Worm (Caenorhabditis elegans) whole organism, mixed stage, embryonic: ENCODE measurements around the gene rpl-36.A.
A peak's percentile ranks its signal among the peaks of the same experiment; 100 is the strongest.
"Not testable (repeated sequence)": the region's sequence is repeated elsewhere in the genome, so short reads cannot be mapped to it uniquely, and the experiment has no call there.

ENCODE experiments used
- M03D4.4 ChIP-seq: sonication (generic microtip); optimal IDR thresholded peaks from 2 replicates; lab custom pipeline; 2017; ENCODE audit warnings: mild to moderate bottlenecking, missing genetic modification characterization, missing compliant biosample characterization
- bed-3 ChIP-seq: fragments of 200-800 bp; sonication (Bioruptor generic); optimal IDR thresholded peaks from 3 replicates; lab custom pipeline; 2018; ENCODE audit warnings: mild to moderate bottlenecking, missing genetic modification characterization, moderate library complexity, missing compliant biosample characterization
- blmp-1 ChIP-seq: fragments of 150-350 bp; optimal IDR thresholded peaks from 2 replicates; lab custom pipeline; 2014; ENCODE audit warnings: missing biosample characterization, missing genetic modification characterization
- ceh-39 ChIP-seq: fragments of 150-350 bp; optimal IDR thresholded peaks from 2 replicates; lab custom pipeline; 2014; ENCODE audit warnings: missing biosample characterization, missing genetic modification characterization
- ceh-43 ChIP-seq: fragments of 200-800 bp; sonication (Bioruptor generic); optimal IDR thresholded peaks from 2 replicates; lab custom pipeline; 2018; ENCODE audit warnings: mild to moderate bottlenecking, missing genetic modification characterization, moderate library complexity, missing compliant biosample characterization
- ceh-83 ChIP-seq: fragments of 200-800 bp; sonication (Bioruptor generic); optimal IDR thresholded peaks from 2 replicates; lab custom pipeline; 2018; ENCODE audit warnings: mild to moderate bottlenecking, missing genetic modification characterization, missing compliant biosample characterization
- ces-1 ChIP-seq: fragments of 150-350 bp; optimal IDR thresholded peaks from 2 replicates; lab custom pipeline; 2014; ENCODE audit warnings: missing biosample characterization, missing genetic modification reagents, missing genetic modification characterization
- cnd-1 ChIP-seq: fragments of 200-800 bp; sonication (Bioruptor generic); optimal IDR thresholded peaks from 2 replicates; lab custom pipeline; 2018; ENCODE audit warnings: mild to moderate bottlenecking, missing genetic modification characterization, missing compliant biosample characterization
- drap-1 ChIP-seq: fragments of 200-800 bp; sonication (Bioruptor generic); optimal IDR thresholded peaks from 3 replicates; lab custom pipeline; 2018; ENCODE audit warnings: mild to moderate bottlenecking, missing genetic modification characterization, missing compliant biosample characterization
- elt-1 ChIP-seq: sonication (generic microtip); optimal IDR thresholded peaks from 2 replicates; lab custom pipeline; 2017; ENCODE audit warnings: missing genetic modification characterization, mild to moderate bottlenecking, missing compliant biosample characterization, antibody characterized with exemption, moderate library complexity, borderline replicate concordance; ENCODE audit not compliant: insufficient read depth
- elt-3 ChIP-seq: fragments of 150-350 bp; optimal IDR thresholded peaks from 2 replicates; lab custom pipeline; 2014; ENCODE audit warnings: missing biosample characterization, missing genetic modification characterization
- flh-1 ChIP-seq: fragments of 200-800 bp; sonication (Bioruptor generic); optimal IDR thresholded peaks from 2 replicates; lab custom pipeline; 2018; ENCODE audit warnings: mild to moderate bottlenecking, missing genetic modification characterization, moderate library complexity, missing compliant biosample characterization
- ham-2 ChIP-seq: fragments of 200-800 bp; sonication (Bioruptor generic); optimal IDR thresholded peaks from 2 replicates; lab custom pipeline; 2018; ENCODE audit warnings: mild to moderate bottlenecking, missing genetic modification characterization, missing compliant biosample characterization
- hlh-1 ChIP-seq: fragments of 150-350 bp; optimal IDR thresholded peaks from 2 replicates; lab custom pipeline; 2014; ENCODE audit warnings: missing biosample characterization, missing genetic modification reagents, missing genetic modification characterization
- lin-13 ChIP-seq: fragments of 150-350 bp; optimal IDR thresholded peaks from 2 replicates; lab custom pipeline; 2014; ENCODE audit warnings: missing biosample characterization, missing genetic modification characterization
- lin-32 ChIP-seq: fragments of 200-800 bp; sonication (Bioruptor generic); optimal IDR thresholded peaks from 2 replicates; lab custom pipeline; 2018; ENCODE audit warnings: mild to moderate bottlenecking, missing genetic modification characterization, missing compliant biosample characterization
- lsy-2 ChIP-seq: fragments of 150-350 bp; optimal IDR thresholded peaks from 2 replicates; lab custom pipeline; 2014; ENCODE audit warnings: missing biosample characterization, missing genetic modification characterization
- mab-5 ChIP-seq: fragments of 150-350 bp; optimal IDR thresholded peaks from 2 replicates; lab custom pipeline; 2014; ENCODE audit warnings: missing biosample characterization, missing genetic modification characterization
- mep-1 ChIP-seq: fragments of 150-350 bp; optimal IDR thresholded peaks from 2 replicates; lab custom pipeline; 2017; ENCODE audit warnings: missing biosample characterization, missing genetic modification reagents, missing genetic modification characterization, inconsistent platforms
- mls-2 ChIP-seq: sonication (generic microtip); optimal IDR thresholded peaks from 2 replicates; lab custom pipeline; 2016; ENCODE audit warnings: mild to moderate bottlenecking, missing genetic modification characterization, moderate library complexity, missing compliant biosample characterization
- nhr-12 ChIP-seq: fragments of 150-350 bp; optimal IDR thresholded peaks from 2 replicates; lab custom pipeline; 2014; ENCODE audit warnings: missing biosample characterization, missing genetic modification characterization
- nhr-2 ChIP-seq: fragments of 150-350 bp; optimal IDR thresholded peaks from 2 replicates; lab custom pipeline; 2014; ENCODE audit warnings: missing biosample characterization, missing genetic modification characterization
- nhr-237 ChIP-seq: fragments of 150-350 bp; optimal IDR thresholded peaks from 2 replicates; lab custom pipeline; 2014; ENCODE audit warnings: missing biosample characterization, missing genetic modification characterization
- nhr-28 ChIP-seq: fragments of 150-350 bp; optimal IDR thresholded peaks from 2 replicates; lab custom pipeline; 2014; ENCODE audit warnings: missing biosample characterization, missing genetic modification characterization
- nhr-76 ChIP-seq: sonication (generic microtip); optimal IDR thresholded peaks from 2 replicates; lab custom pipeline; 2017; ENCODE audit warnings: missing biosample characterization, missing genetic modification characterization
- pha-4 ChIP-seq: fragments of 150-350 bp; optimal IDR thresholded peaks from 2 replicates; lab custom pipeline; 2018; ENCODE audit warnings: missing biosample characterization, missing genetic modification reagents, missing genetic modification characterization
- sem-2 ChIP-seq: fragments of 200-800 bp; sonication (Bioruptor generic); optimal IDR thresholded peaks from 2 replicates; lab custom pipeline; 2018; ENCODE audit warnings: mild to moderate bottlenecking, missing genetic modification characterization, missing compliant biosample characterization
- snpc-4 ChIP-seq: fragments of 150-350 bp; optimal IDR thresholded peaks from 2 replicates; lab custom pipeline; 2014; ENCODE audit warnings: missing biosample characterization, missing genetic modification characterization
- sptf-1 ChIP-seq: sonication (generic microtip); optimal IDR thresholded peaks from 2 replicates; lab custom pipeline; 2017; ENCODE audit warnings: mild to moderate bottlenecking, missing genetic modification characterization, moderate library complexity, missing compliant biosample characterization
- tbx-8 ChIP-seq: fragments of 200-800 bp; sonication (Bioruptor generic); optimal IDR thresholded peaks from 2 replicates; lab custom pipeline; 2018; ENCODE audit warnings: mild to moderate bottlenecking, missing genetic modification characterization, moderate library complexity, missing compliant biosample characterization
- unc-120 ChIP-seq: sonication (generic microtip); optimal IDR thresholded peaks from 2 replicates; lab custom pipeline; 2017; ENCODE audit warnings: missing genetic modification characterization, missing compliant biosample characterization; ENCODE audit not compliant: poor library complexity, severe bottlenecking
- unc-39 ChIP-seq: fragments of 150-350 bp; optimal IDR thresholded peaks from 2 replicates; lab custom pipeline; 2014; ENCODE audit warnings: missing biosample characterization, missing genetic modification characterization
- unc-62 ChIP-seq: fragments of 150-350 bp; optimal IDR thresholded peaks from 2 replicates; lab custom pipeline; 2014; ENCODE audit warnings: missing biosample characterization, missing genetic modification reagents, missing genetic modification characterization
- zip-8 ChIP-seq: fragments of 150-350 bp; optimal IDR thresholded peaks from 2 replicates; lab custom pipeline; 2014; ENCODE audit warnings: missing biosample characterization, missing genetic modification characterization
- ztf-11 ChIP-seq: fragments of 150-350 bp; optimal IDR thresholded peaks from 2 replicates; lab custom pipeline; 2014; ENCODE audit warnings: missing biosample characterization, missing genetic modification characterization

rpl-36.A gene

DNA sequence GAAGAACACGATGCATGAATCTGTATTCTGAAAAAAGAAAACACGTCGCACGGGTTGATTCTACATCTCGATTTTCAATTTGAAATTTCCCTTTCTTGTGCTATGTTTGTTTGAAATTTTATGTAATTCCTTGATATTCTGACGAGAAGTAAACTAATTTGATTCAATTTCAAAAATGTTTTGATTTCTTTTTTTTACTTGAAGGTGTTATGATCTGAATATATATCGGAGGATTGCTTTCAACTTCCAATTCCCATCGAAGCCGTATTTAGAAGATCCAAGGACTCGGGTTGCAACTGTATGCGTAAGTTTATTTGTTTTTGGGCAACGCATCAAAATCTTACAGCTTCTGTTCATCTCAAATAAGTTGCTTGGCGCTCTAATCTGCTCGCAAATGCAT lies 30.4 kb upstream of the rpl-36.A start, which contains the start of gene F40F8.1:
F40F8.1 (plus strand) TSS at position 301 of the 400 bp plus-strand sequence.
- TF ChIP-seq ztf-11 (tag; lab: Kevin White, UChicago): no peak

DNA sequence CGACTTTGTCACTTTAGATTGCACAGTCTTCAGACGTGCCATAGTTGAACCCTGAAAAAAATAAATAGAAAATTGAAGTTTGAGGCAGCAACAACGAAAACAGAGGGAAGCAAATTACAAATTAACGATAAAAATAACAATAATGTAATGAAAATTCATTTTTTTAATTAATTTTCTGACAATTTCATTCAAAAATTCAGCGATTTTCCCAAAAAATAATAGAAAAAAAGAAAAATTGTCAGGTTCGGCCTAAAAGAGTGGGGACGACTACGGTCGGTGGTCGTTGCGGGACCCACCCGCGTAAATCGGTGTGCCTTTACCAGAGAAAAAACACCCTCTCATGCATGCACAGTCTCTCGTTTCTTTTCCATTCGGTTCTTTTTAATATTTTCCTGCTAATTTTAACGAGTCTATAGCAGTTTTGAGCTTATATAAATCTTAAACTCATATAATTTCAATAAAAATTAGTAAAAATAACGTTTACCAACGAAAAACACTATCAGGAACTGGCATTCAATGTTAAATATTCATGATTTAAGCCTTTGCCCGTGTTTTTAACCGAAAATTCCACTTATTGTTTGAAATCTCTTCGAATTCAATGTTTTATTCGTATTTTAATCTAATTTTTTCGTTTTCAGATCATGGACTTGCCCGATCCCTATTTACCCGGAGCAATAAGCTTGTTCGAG lies 29.5 kb upstream of the rpl-36.A start, which contains the start of the genes rps-9 and lsm-1:
rps-9 (minus strand) TSS at position 51 of the 689 bp plus-strand sequence.
lsm-1 (plus strand) TSS at position 639 of the 689 bp plus-strand sequence.
- peak; percentile 44 for TF ChIP-seq ces-1 (GFP tag; lab: Kevin White, UChicago)
- TF ChIP-seq ztf-11 (tag; lab: Kevin White, UChicago): no peak
- TF ChIP-seq nhr-2 (tag; lab: Kevin White, UChicago): no peak
- peak; percentile 95 for TF ChIP-seq lsy-2 (tag; lab: Kevin White, UChicago)
- no peak for TF ChIP-seq zip-8
- no peak for TF ChIP-seq unc-62 (GFP tag; lab: Kevin White, UChicago)
- no peak for TF ChIP-seq blmp-1
- TF ChIP-seq unc-39 (tag; lab: Kevin White, UChicago): no peak
- no peak for TF ChIP-seq unc-120 (tag; lab: Kevin White, UChicago)
- peak; percentile 46 for TF ChIP-seq mep-1 (tag; lab: Kevin White, UChicago)
- TF ChIP-seq M03D4.4 (tag; lab: Kevin White, UChicago): no peak
- TF ChIP-seq pha-4 (tag; lab: Kevin White, UChicago): no peak
- no peak for TF ChIP-seq lin-32 (GFP tag; lab: Kevin White, UChicago)
- no peak for TF ChIP-seq elt-3 (tag; lab: Kevin White, UChicago)
- no peak for TF ChIP-seq lin-13 (tag; lab: Kevin White, UChicago)
- TF ChIP-seq drap-1 (GFP tag; lab: Kevin White, UChicago): no peak
- TF ChIP-seq cnd-1 (tag; lab: Kevin White, UChicago): no peak
- no peak for TF ChIP-seq mls-2 (tag; lab: Kevin White, UChicago)
- no peak for TF ChIP-seq ceh-39 (tag; lab: Kevin White, UChicago)
- TF ChIP-seq mab-5 (tag; lab: Kevin White, UChicago): no peak
- TF ChIP-seq nhr-76 (tag; lab: Kevin White, UChicago): no peak
- no peak for TF ChIP-seq ham-2 (GFP tag; lab: Kevin White, UChicago)
- TF ChIP-seq bed-3 (GFP tag; lab: Kevin White, UChicago): no peak
- TF ChIP-seq ceh-43: no peak
- no peak for TF ChIP-seq tbx-8
- TF ChIP-seq sem-2 (GFP tag; lab: Kevin White, UChicago): no peak
- TF ChIP-seq nhr-28 (tag; lab: Kevin White, UChicago): no peak
- no peak for TF ChIP-seq snpc-4 (tag; lab: Kevin White, UChicago)
- TF ChIP-seq nhr-12: no peak
- no peak for TF ChIP-seq sptf-1 (tag; lab: Kevin White, UChicago)
- TF ChIP-seq nhr-237: peak; percentile 50
- TF ChIP-seq elt-1 (tag; lab: Kevin White, UChicago): no peak
- no peak for TF ChIP-seq flh-1 (GFP tag; lab: Kevin White, UChicago)
- no peak for TF ChIP-seq ceh-83
- TF ChIP-seq hlh-1 (tag; lab: Kevin White, UChicago): peak; percentile 11

DNA sequence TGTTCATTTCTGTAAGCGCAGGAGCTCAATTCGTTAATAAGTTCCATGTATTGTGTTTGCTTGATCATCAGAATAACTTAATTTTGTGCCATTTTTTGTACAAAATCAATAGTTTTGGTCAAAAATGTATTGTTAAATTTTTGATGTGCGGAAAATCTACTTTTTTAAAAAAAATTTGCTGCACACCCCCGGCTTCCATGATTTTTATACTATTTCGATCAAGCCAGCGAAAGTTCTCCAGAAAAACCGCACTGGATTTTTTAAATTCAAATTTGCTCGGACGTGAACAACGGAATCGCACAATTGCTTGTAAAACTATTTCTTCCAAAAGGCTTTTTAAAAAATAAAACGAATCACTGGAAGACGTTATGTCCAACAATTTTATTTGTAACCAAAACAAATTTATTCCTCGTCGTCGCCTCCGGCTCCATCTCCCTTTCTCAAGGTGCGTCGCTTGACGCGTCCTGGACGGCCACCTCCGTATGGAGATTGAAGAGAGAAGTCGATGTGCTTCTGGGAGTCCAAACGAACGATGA lies 28.1 kb upstream of the rpl-36.A start:
- TF ChIP-seq mab-5 (tag; lab: Kevin White, UChicago) (no peak), unc-39 (tag; lab: Kevin White, UChicago) (no peak)
- TF ChIP-seq, all 35 proteins: peak for 0

- not testable (repeated sequence) for TF ChIP-seq zip-8; drap-1 (GFP tag; lab: Kevin White, UChicago); blmp-1
Measured at ce11 chrII:11121800-11122199, 24.8 kb upstream of the rpl-36.A start, which contains the start of gene W10C6.2. TSS of gene W10C6.2 (minus strand) at chrII:11121900.
